Fruit fly (Drosophila melanogaster) whole organism: ENCODE results near the gene CG2150.

Experiments used
- CG8478 ChIP-seq: fragments of >200 bp; optimal IDR thresholded peaks from 2 replicates; lab custom pipeline; 2018; ENCODE audit warnings: inconsistent platforms
- psq ChIP-seq: fragments of >200 bp; optimal IDR thresholded peaks from 2 replicates; lab custom pipeline; 2017

- TF ChIP-seq psq (lab: Kevin White, UChicago): no peak
- TF ChIP-seq CG8478: no peak
Measured at dm6 chr3R:31800663-31801062, 36.1 kb upstream of the CG2150 start, which contains the start of gene Ir100a.
